Fruit fly (Drosophila melanogaster) Kc167 (cell line): ENCODE measurements around the gene CG5447.

ENCODE experiments used
- Myc ChIP-seq: fragments of >200 bp; optimal IDR thresholded peaks from 2 replicates; lab custom pipeline; 2017; ENCODE audit warnings: missing external identifiers
- Sin3A ChIP-seq: fragments of >200 bp; optimal IDR thresholded peaks from 2 replicates; lab custom pipeline; 2018; ENCODE audit warnings: missing external identifiers
- h ChIP-seq: fragments of >200 bp; optimal IDR thresholded peaks from 3 replicates; lab custom pipeline; 2018; ENCODE audit warnings: missing external identifiers
- insv ChIP-seq: fragments of >200 bp; optimal IDR thresholded peaks from 3 replicates; lab custom pipeline; 2018; ENCODE audit warnings: missing external identifiers
- psq ChIP-seq: fragments of >200 bp; optimal IDR thresholded peaks from 2 replicates; lab custom pipeline; 2017; ENCODE audit warnings: missing external identifiers
- ttk ChIP-seq: sonication (Bioruptor generic); optimal IDR thresholded peaks from 2 replicates; lab custom pipeline; 2017; ENCODE audit warnings: missing external identifiers

The CG5447 gene

DNA sequence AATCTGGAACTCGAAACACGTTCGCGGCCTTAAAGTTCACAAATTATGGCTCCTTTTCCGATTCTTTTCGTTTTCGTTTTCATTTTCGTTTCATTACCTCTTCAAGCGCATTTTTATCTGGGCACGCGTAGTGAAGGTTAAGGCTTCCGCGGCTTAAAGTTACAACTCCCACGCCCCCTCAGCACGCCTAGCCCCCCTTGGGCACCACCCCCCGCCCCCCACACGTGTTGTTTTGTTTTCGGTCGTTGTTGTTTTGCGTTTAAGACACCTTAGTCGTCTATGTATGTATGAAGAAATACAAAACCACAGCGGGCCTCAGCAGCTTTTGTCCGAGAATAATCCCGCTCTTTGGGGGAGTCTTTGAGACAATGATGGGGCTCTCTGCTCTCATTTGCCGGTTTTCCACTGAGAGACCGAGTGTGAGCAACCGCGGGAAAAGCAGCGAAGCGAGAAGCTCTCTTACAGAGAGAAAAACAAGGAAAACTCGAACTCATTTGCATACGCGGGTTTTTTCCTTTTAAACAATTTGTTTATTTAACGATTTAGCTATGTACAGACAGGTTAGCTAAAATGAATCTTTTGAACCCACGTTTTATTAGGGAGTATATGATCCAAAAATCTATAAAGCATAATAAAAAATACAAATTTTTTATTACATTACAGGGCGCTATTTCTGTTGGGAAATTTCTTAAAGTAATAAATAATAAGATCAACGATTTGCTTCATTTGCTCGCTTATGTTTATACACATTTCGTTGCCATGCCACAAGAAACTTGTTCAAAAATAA is 10.0 kb downstream of the CG5447 start:
- TF ChIP-seq psq (lab: Kevin White, UChicago) = no peak
- TF ChIP-seq ttk (lab: Kevin White, UChicago) = no peak
- no peak for TF ChIP-seq Myc (lab: Kevin White, UChicago)
- TF ChIP-seq insv = no peak
- no peak for TF ChIP-seq h
- no peak for TF ChIP-seq Sin3A (lab: Kevin White, UChicago)

dm6 chr3R:26463146-26463545 is 10.8 kb downstream of the CG5447 start:
- TF ChIP-seq psq (lab: Kevin White, UChicago) = no peak
- no peak for TF ChIP-seq insv
- no peak for TF ChIP-seq ttk (lab: Kevin White, UChicago)
- no peak for TF ChIP-seq Myc (lab: Kevin White, UChicago)
- no peak for TF ChIP-seq h
- no peak for TF ChIP-seq Sin3A (lab: Kevin White, UChicago)

dm6 chr3R:26463558-26463957 is 11.2 kb downstream of the CG5447 start:
- TF ChIP-seq Myc (lab: Kevin White, UChicago) (no peak), ttk (lab: Kevin White, UChicago) (no peak), insv (no peak), psq (lab: Kevin White, UChicago) (no peak), h (no peak), Sin3A (lab: Kevin White, UChicago) (no peak)

- TF ChIP-seq Myc (lab: Kevin White, UChicago) (no peak), psq (lab: Kevin White, UChicago) (no peak), insv (no peak), h (no peak), Sin3A (lab: Kevin White, UChicago) (no peak), ttk (lab: Kevin White, UChicago) (no peak)
Observed at dm6 chr3R:26464370-26464769, 12.0 kb downstream of the CG5447 start.

DNA sequence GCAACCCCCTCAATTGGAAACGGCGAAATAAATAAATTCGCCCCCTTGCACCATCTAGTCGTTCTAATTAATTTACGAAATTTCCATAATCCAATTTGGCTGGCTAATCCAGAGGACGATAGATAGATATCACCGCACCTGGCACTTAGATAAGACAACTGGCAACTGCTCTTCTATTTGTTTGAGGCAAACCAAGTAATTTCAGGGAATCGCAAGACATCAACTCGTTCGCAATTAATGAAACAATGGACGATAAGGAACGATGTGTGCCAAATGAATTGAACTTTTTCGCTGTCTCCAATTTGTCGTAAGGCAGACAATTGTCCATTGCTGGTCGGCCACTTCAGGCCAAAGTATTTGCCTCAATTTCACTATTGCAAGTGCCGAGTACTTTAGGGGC is 12.8 kb downstream of the CG5447 start:
- TF ChIP-seq h (no peak), Sin3A (lab: Kevin White, UChicago) (no peak), psq (lab: Kevin White, UChicago) (no peak), Myc (lab: Kevin White, UChicago) (no peak), insv (no peak), ttk (lab: Kevin White, UChicago) (no peak)

- TF ChIP-seq Sin3A (lab: Kevin White, UChicago) = no peak
- TF ChIP-seq psq (lab: Kevin White, UChicago) = no peak
- no peak for TF ChIP-seq Myc (lab: Kevin White, UChicago)
- no peak for TF ChIP-seq h
- no peak for TF ChIP-seq ttk (lab: Kevin White, UChicago)
- TF ChIP-seq insv = no peak
Observed at dm6 chr3R:26478040-26478439, 25.7 kb downstream of the CG5447 start.

dm6 chr3R:26478644-26479043 is 26.3 kb downstream of the CG5447 start:
- no peak for TF ChIP-seq ttk (lab: Kevin White, UChicago)
- no peak for TF ChIP-seq Sin3A (lab: Kevin White, UChicago)
- TF ChIP-seq insv = no peak
- no peak for TF ChIP-seq psq (lab: Kevin White, UChicago)
- TF ChIP-seq Myc (lab: Kevin White, UChicago) = no peak
- no peak for TF ChIP-seq h

- no peak for TF ChIP-seq Sin3A (lab: Kevin White, UChicago)
- no peak for TF ChIP-seq psq (lab: Kevin White, UChicago)
- TF ChIP-seq ttk (lab: Kevin White, UChicago) = no peak
- TF ChIP-seq Myc (lab: Kevin White, UChicago) = no peak
- TF ChIP-seq h = no peak
- no peak for TF ChIP-seq insv
Observed at dm6 chr3R:26479208-26479607, 26.9 kb downstream of the CG5447 start.

- TF ChIP-seq Sin3A (lab: Kevin White, UChicago) (no peak), h (no peak), Myc (lab: Kevin White, UChicago) (no peak), ttk (lab: Kevin White, UChicago) (no peak), insv (no peak), psq (lab: Kevin White, UChicago) (no peak)
Observed at dm6 chr3R:26480362-26480761, 28.0 kb downstream of the CG5447 start.

- TF ChIP-seq psq (lab: Kevin White, UChicago) = no peak
Observed at dm6 chr3R:26481231-26481630, 28.9 kb downstream of the CG5447 start.

dm6 chr3R:26483657-26484056 is 31.3 kb downstream of the CG5447 start:
- TF ChIP-seq h (no peak), Sin3A (lab: Kevin White, UChicago) (no peak), psq (lab: Kevin White, UChicago) (no peak), insv (no peak), Myc (lab: Kevin White, UChicago) (no peak), ttk (lab: Kevin White, UChicago) (no peak)

dm6 chr3R:26484511-26484910 is 32.2 kb downstream of the CG5447 start:
- no peak for TF ChIP-seq Myc (lab: Kevin White, UChicago)

dm6 chr3R:26485240-26485865 is 33.0 kb downstream of the CG5447 start:
- TF ChIP-seq Sin3A (lab: Kevin White, UChicago) (no peak), psq (lab: Kevin White, UChicago) (no peak), Myc (lab: Kevin White, UChicago) (no peak), ttk (lab: Kevin White, UChicago) (no peak), h (no peak), insv (no peak)
